Worm (Caenorhabditis elegans) whole organism, late embryonic: ENCODE results near the gene Y49F6B.2.
A peak's percentile ranks its signal among the peaks of the same experiment; 100 is the strongest.

Experiments
- C08G9.2 ChIP-seq: sonication (generic microtip); optimal IDR thresholded peaks from 2 replicates; lab custom pipeline; 2016; ENCODE audit warnings: mild to moderate bottlenecking, missing genetic modification characterization, moderate library complexity, missing compliant biosample characterization
- C38D4.7 ChIP-seq: fragments of 200-800 bp; sonication (Bioruptor generic); optimal IDR thresholded peaks from 2 replicates; lab custom pipeline; 2018; ENCODE audit warnings: mild to moderate bottlenecking, missing genetic modification characterization, moderate library complexity, missing compliant biosample characterization
- K02D7.2 ChIP-seq: sonication (generic microtip); optimal IDR thresholded peaks from 2 replicates; lab custom pipeline; 2017; ENCODE audit warnings: mild to moderate bottlenecking, missing genetic modification characterization, missing compliant biosample characterization
- K09A11.1 ChIP-seq: sonication (generic microtip); optimal IDR thresholded peaks from 2 replicates; lab custom pipeline; 2017; ENCODE audit warnings: antibody characterized with exemption, mild to moderate bottlenecking, missing genetic modification characterization, missing compliant biosample characterization; ENCODE audit not compliant: insufficient read depth
- T23F11.4 ChIP-seq: fragments of 200-800 bp; sonication (Bioruptor generic); optimal IDR thresholded peaks from 2 replicates; lab custom pipeline; 2018; ENCODE audit warnings: mild to moderate bottlenecking, missing genetic modification characterization, missing compliant biosample characterization
- Y22D7AL.16 ChIP-seq: sonication (generic microtip); optimal IDR thresholded peaks from 2 replicates; lab custom pipeline; 2016; ENCODE audit warnings: missing genetic modification characterization, missing compliant biosample characterization
- ahr-1 ChIP-seq: sonication (generic microtip); optimal IDR thresholded peaks from 2 replicates; lab custom pipeline; 2016; ENCODE audit warnings: missing genetic modification characterization, missing compliant biosample characterization
- ceh-18 ChIP-seq: sonication (generic microtip); optimal IDR thresholded peaks from 2 replicates; lab custom pipeline; 2016; ENCODE audit warnings: missing genetic modification characterization, missing compliant biosample characterization
- ceh-2 ChIP-seq: sonication (generic microtip); optimal IDR thresholded peaks from 2 replicates; lab custom pipeline; 2016; ENCODE audit warnings: missing genotype, missing genetic modification characterization, missing compliant biosample characterization
- ceh-22 ChIP-seq: sonication (generic microtip); optimal IDR thresholded peaks from 2 replicates; lab custom pipeline; 2017; ENCODE audit warnings: missing biosample characterization, missing genetic modification characterization
- ceh-24 ChIP-seq: sonication (generic microtip); optimal IDR thresholded peaks from 2 replicates; lab custom pipeline; 2016; ENCODE audit warnings: mild to moderate bottlenecking, missing genetic modification characterization, missing compliant biosample characterization
- ceh-30 ChIP-seq: fragments of 150-350 bp; optimal IDR thresholded peaks from 2 replicates; lab custom pipeline; 2014; ENCODE audit warnings: missing biosample characterization, missing genetic modification characterization
- ceh-31 ChIP-seq: sonication (generic microtip); optimal IDR thresholded peaks from 2 replicates; lab custom pipeline; 2016; ENCODE audit warnings: missing genetic modification characterization, missing compliant biosample characterization
- ceh-34 ChIP-seq: sonication (generic microtip); optimal IDR thresholded peaks from 2 replicates; lab custom pipeline; 2016; ENCODE audit warnings: mild to moderate bottlenecking, missing genetic modification characterization, missing compliant biosample characterization
- ceh-9 ChIP-seq: sonication (generic microtip); optimal IDR thresholded peaks from 2 replicates; lab custom pipeline; 2016; ENCODE audit warnings: mild to moderate bottlenecking, missing genetic modification characterization, inconsistent platforms, missing compliant biosample characterization
- che-1 ChIP-seq: sonication (generic microtip); optimal IDR thresholded peaks from 2 replicates; lab custom pipeline; 2016; ENCODE audit warnings: mild to moderate bottlenecking, missing genetic modification characterization, missing compliant biosample characterization
- dmd-4 ChIP-seq: sonication (generic microtip); optimal IDR thresholded peaks from 2 replicates; lab custom pipeline; 2016; ENCODE audit warnings: borderline replicate concordance, missing genetic modification characterization, missing compliant biosample characterization
- dve-1 ChIP-seq: sonication (generic microtip); optimal IDR thresholded peaks from 2 replicates; lab custom pipeline; 2017; ENCODE audit warnings: antibody characterized with exemption, mild to moderate bottlenecking, missing genetic modification characterization, missing compliant biosample characterization
- elt-2 ChIP-seq: sonication (generic microtip); optimal IDR thresholded peaks from 2 replicates; lab custom pipeline; 2016; ENCODE audit warnings: missing genetic modification reagents, missing genetic modification characterization, missing compliant biosample characterization
- elt-4 ChIP-seq: sonication (generic microtip); optimal IDR thresholded peaks from 2 replicates; lab custom pipeline; 2016; ENCODE audit warnings: missing genetic modification characterization, missing compliant biosample characterization
- ets-4 ChIP-seq: sonication (generic microtip); optimal IDR thresholded peaks from 2 replicates; lab custom pipeline; 2016; ENCODE audit warnings: missing genetic modification characterization, missing compliant biosample characterization
- eyg-1 ChIP-seq: sonication (generic microtip); optimal IDR thresholded peaks from 2 replicates; lab custom pipeline; 2016; ENCODE audit warnings: missing genotype, missing genetic modification characterization, missing compliant biosample characterization
- fax-1 ChIP-seq: sonication (generic microtip); optimal IDR thresholded peaks from 2 replicates; lab custom pipeline; 2016; ENCODE audit warnings: missing genotype, missing genetic modification characterization, missing compliant biosample characterization
- fkh-10 ChIP-seq: fragments of 150-350 bp; optimal IDR thresholded peaks from 2 replicates; lab custom pipeline; 2014; ENCODE audit warnings: missing biosample characterization, missing genetic modification reagents, missing genetic modification characterization
- fkh-6 ChIP-seq: sonication (generic microtip); optimal IDR thresholded peaks from 2 replicates; lab custom pipeline; 2016; ENCODE audit warnings: missing genetic modification characterization, missing compliant biosample characterization
- gmeb-2 ChIP-seq: sonication (generic microtip); optimal IDR thresholded peaks from 2 replicates; lab custom pipeline; 2016; ENCODE audit warnings: missing genetic modification characterization, inconsistent platforms, missing compliant biosample characterization
- hlh-13 ChIP-seq: fragments of 200-800 bp; sonication (Bioruptor generic); optimal IDR thresholded peaks from 2 replicates; lab custom pipeline; 2018; ENCODE audit warnings: mild to moderate bottlenecking, missing genetic modification characterization, missing compliant biosample characterization
- hlh-15 ChIP-seq: sonication (generic microtip); optimal IDR thresholded peaks from 2 replicates; lab custom pipeline; 2016; ENCODE audit warnings: missing genetic modification characterization, missing compliant biosample characterization
- hlh-30 ChIP-seq: sonication (generic microtip); optimal IDR thresholded peaks from 2 replicates; lab custom pipeline; 2017; ENCODE audit warnings: antibody characterized with exemption, missing genetic modification characterization, missing compliant biosample characterization; ENCODE audit not compliant: insufficient read depth
- hlh-6 ChIP-seq: sonication (generic microtip); optimal IDR thresholded peaks from 2 replicates; lab custom pipeline; 2016; ENCODE audit warnings: missing genotype, missing genetic modification characterization, missing compliant biosample characterization
- lim-6 ChIP-seq: sonication (generic microtip); optimal IDR thresholded peaks from 2 replicates; lab custom pipeline; 2016; ENCODE audit warnings: missing genetic modification characterization, missing compliant biosample characterization
- lin-11 ChIP-seq: fragments of 200-800 bp; sonication (Bioruptor generic); optimal IDR thresholded peaks from 2 replicates; lab custom pipeline; 2018; ENCODE audit warnings: mild to moderate bottlenecking, missing genetic modification characterization, missing compliant biosample characterization
- mec-3 ChIP-seq: sonication (generic microtip); optimal IDR thresholded peaks from 2 replicates; lab custom pipeline; 2016; ENCODE audit warnings: borderline replicate concordance, missing genetic modification characterization, missing compliant biosample characterization
- nfya-1 ChIP-seq: sonication (generic microtip); optimal IDR thresholded peaks from 2 replicates; lab custom pipeline; 2017; ENCODE audit warnings: missing genetic modification characterization, mild to moderate bottlenecking, missing compliant biosample characterization, antibody characterized with exemption, moderate library complexity
- nhr-232 ChIP-seq: sonication (generic microtip); optimal IDR thresholded peaks from 2 replicates; lab custom pipeline; 2016; ENCODE audit warnings: missing genetic modification characterization, missing compliant biosample characterization
- npax-4 ChIP-seq: sonication (generic microtip); optimal IDR thresholded peaks from 2 replicates; lab custom pipeline; 2016; ENCODE audit warnings: missing genetic modification characterization, missing compliant biosample characterization
- odd-2 ChIP-seq: sonication (generic microtip); optimal IDR thresholded peaks from 2 replicates; lab custom pipeline; 2017; ENCODE audit warnings: antibody characterized with exemption, mild to moderate bottlenecking, missing genetic modification characterization, missing compliant biosample characterization
- pag-3 ChIP-seq: sonication (generic microtip); optimal IDR thresholded peaks from 2 replicates; lab custom pipeline; 2016; ENCODE audit warnings: missing compliant biosample characterization, missing genetic modification characterization, borderline replicate concordance
- pat-9 ChIP-seq: fragments of 200-800 bp; sonication (Bioruptor generic); optimal IDR thresholded peaks from 2 replicates; lab custom pipeline; 2018; ENCODE audit warnings: mild to moderate bottlenecking, missing genetic modification characterization, moderate library complexity, missing compliant biosample characterization
- pax-1 ChIP-seq: fragments of 150-350 bp; optimal IDR thresholded peaks from 2 replicates; lab custom pipeline; 2014; ENCODE audit warnings: missing biosample characterization, missing genetic modification characterization
- pha-2 ChIP-seq: sonication (generic microtip); optimal IDR thresholded peaks from 2 replicates; lab custom pipeline; 2017; ENCODE audit warnings: mild to moderate bottlenecking, missing genetic modification characterization, missing compliant biosample characterization
- pha-4 ChIP-seq: fragments of 150-350 bp; optimal IDR thresholded peaks from 2 replicates; lab custom pipeline; 2018; ENCODE audit warnings: missing biosample characterization, missing genetic modification reagents, missing genetic modification characterization
- pqm-1 ChIP-seq: sonication (generic microtip); optimal IDR thresholded peaks from 2 replicates; lab custom pipeline; 2016; ENCODE audit warnings: missing genetic modification characterization, missing compliant biosample characterization
- pros-1 ChIP-seq: fragments of 150-350 bp; optimal IDR thresholded peaks from 2 replicates; lab custom pipeline; 2014; ENCODE audit warnings: missing biosample characterization, missing genetic modification reagents, missing genetic modification characterization
- ref-2 ChIP-seq: sonication (generic microtip); optimal IDR thresholded peaks from 2 replicates; lab custom pipeline; 2016; ENCODE audit warnings: missing genetic modification characterization, missing compliant biosample characterization
- rnt-1 ChIP-seq: sonication (generic microtip); optimal IDR thresholded peaks from 2 replicates; lab custom pipeline; 2016; ENCODE audit warnings: missing genetic modification characterization, missing compliant biosample characterization
- sox-4 ChIP-seq: sonication (generic microtip); optimal IDR thresholded peaks from 2 replicates; lab custom pipeline; 2017; ENCODE audit warnings: mild to moderate bottlenecking, missing genetic modification characterization, inconsistent platforms, missing compliant biosample characterization
- syd-9 ChIP-seq: sonication (generic microtip); optimal IDR thresholded peaks from 2 replicates; lab custom pipeline; 2016; ENCODE audit warnings: mild to moderate bottlenecking, missing genetic modification characterization, moderate library complexity, missing compliant biosample characterization
- tbx-2 ChIP-seq: sonication (generic microtip); optimal IDR thresholded peaks from 2 replicates; lab custom pipeline; 2016; ENCODE audit warnings: missing genetic modification characterization, missing compliant biosample characterization
- tbx-7 ChIP-seq: sonication (generic microtip); optimal IDR thresholded peaks from 2 replicates; lab custom pipeline; 2016; ENCODE audit warnings: missing genotype, missing genetic modification characterization, missing compliant biosample characterization
- ttx-3 ChIP-seq: sonication (generic microtip); optimal IDR thresholded peaks from 2 replicates; lab custom pipeline; 2016; ENCODE audit warnings: missing genetic modification reagents, missing genetic modification characterization, missing compliant biosample characterization
- unc-42 ChIP-seq: sonication (generic microtip); optimal IDR thresholded peaks from 2 replicates; lab custom pipeline; 2016; ENCODE audit warnings: missing genotype, missing genetic modification characterization, missing compliant biosample characterization
- unc-55 ChIP-seq: sonication (generic microtip); optimal IDR thresholded peaks from 2 replicates; lab custom pipeline; 2017; ENCODE audit warnings: missing biosample characterization, missing genetic modification reagents, missing genetic modification characterization
- zip-5 ChIP-seq: sonication (generic microtip); optimal IDR thresholded peaks from 2 replicates; lab custom pipeline; 2016; ENCODE audit warnings: missing genetic modification characterization, missing compliant biosample characterization

The Y49F6B.2 gene

ce11 chrII:3482231-3482630 is 20.5 kb upstream of the Y49F6B.2 start, which contains the start of gene smu-2:
TSS of gene smu-2 (plus strand) at chrII:3482408.
- TF ChIP-seq ttx-3 (tag; lab: Kevin White, UChicago): peak; percentile 41
- TF ChIP-seq unc-55: no peak
- TF ChIP-seq C08G9.2 (tag; lab: Kevin White, UChicago): peak; percentile 91
- no peak for TF ChIP-seq hlh-30 (tag; lab: Kevin White, UChicago)
- TF ChIP-seq ceh-9 (tag; lab: Kevin White, UChicago): no peak
- TF ChIP-seq lim-6: peak; percentile 92
- peak; percentile 92 for TF ChIP-seq ceh-2 (tag; lab: Kevin White, UChicago)
- TF ChIP-seq ceh-31 (tag; lab: Kevin White, UChicago): peak; percentile 96
- TF ChIP-seq zip-5 (tag; lab: Kevin White, UChicago): peak; percentile 76
- TF ChIP-seq K09A11.1: no peak
- TF ChIP-seq nfya-1 (tag; lab: Kevin White, UChicago): peak; percentile 33
- no peak for TF ChIP-seq K02D7.2 (tag; lab: Kevin White, UChicago)
- TF ChIP-seq gmeb-2 (tag; lab: Kevin White, UChicago): no peak
- no peak for TF ChIP-seq syd-9 (tag; lab: Kevin White, UChicago)
- TF ChIP-seq fax-1 (tag; lab: Kevin White, UChicago): peak; percentile 31
- TF ChIP-seq ceh-18 (tag; lab: Kevin White, UChicago): peak; percentile 48
- TF ChIP-seq tbx-7 (tag; lab: Kevin White, UChicago): peak; percentile 84
- no peak for TF ChIP-seq npax-4
- TF ChIP-seq ahr-1 (tag; lab: Kevin White, UChicago): peak; percentile 40
- TF ChIP-seq elt-4 (tag; lab: Kevin White, UChicago): no peak
- peak; percentile 72 for TF ChIP-seq elt-2 (tag; lab: Kevin White, UChicago)
- peak; percentile 59 for TF ChIP-seq ref-2 (tag; lab: Kevin White, UChicago)
- no peak for TF ChIP-seq T23F11.4 (GFP tag; lab: Kevin White, UChicago)
- no peak for TF ChIP-seq che-1 (tag; lab: Kevin White, UChicago)
- TF ChIP-seq hlh-15: peak; percentile 34
- TF ChIP-seq fkh-10 (GFP tag; lab: Kevin White, UChicago): no peak
- no peak for TF ChIP-seq eyg-1
- TF ChIP-seq pag-3 (tag; lab: Kevin White, UChicago): no peak
- TF ChIP-seq ceh-24 (tag; lab: Kevin White, UChicago): no peak
- TF ChIP-seq Y22D7AL.16 (tag; lab: Kevin White, UChicago): no peak
- peak; percentile 86 for TF ChIP-seq ets-4 (tag; lab: Kevin White, UChicago)
- no peak for TF ChIP-seq C38D4.7 (GFP tag; lab: Kevin White, UChicago)
- no peak for TF ChIP-seq dmd-4 (tag; lab: Kevin White, UChicago)
- TF ChIP-seq ceh-22: no peak
- TF ChIP-seq pat-9: no peak
- TF ChIP-seq nhr-232 (tag; lab: Kevin White, UChicago): no peak
- TF ChIP-seq pha-4 (tag; lab: Kevin White, UChicago): no peak
- peak; percentile 81 for TF ChIP-seq tbx-2 (tag; lab: Kevin White, UChicago)
- peak; percentile 98 for TF ChIP-seq unc-42 (tag; lab: Kevin White, UChicago)
- TF ChIP-seq pqm-1: peak; percentile 52
- TF ChIP-seq rnt-1: peak; percentile 35
- peak; percentile 46 for TF ChIP-seq ceh-34 (tag; lab: Kevin White, UChicago)
- no peak for TF ChIP-seq hlh-13
- TF ChIP-seq pax-1: no peak
- peak; percentile 73 for TF ChIP-seq mec-3
- TF ChIP-seq pros-1 (tag; lab: Kevin White, UChicago): no peak
- no peak for TF ChIP-seq lin-11 (tag; lab: Kevin White, UChicago)
- no peak for TF ChIP-seq pha-2 (tag; lab: Kevin White, UChicago)
- peak; percentile 12 for TF ChIP-seq fkh-6
- TF ChIP-seq dve-1 (tag; lab: Kevin White, UChicago): no peak
- no peak for TF ChIP-seq odd-2 (tag; lab: Kevin White, UChicago)
- no peak for TF ChIP-seq hlh-6 (tag; lab: Kevin White, UChicago)
- no peak for TF ChIP-seq ceh-30
- TF ChIP-seq sox-4 (tag; lab: Kevin White, UChicago): no peak
